Fruit fly (Drosophila melanogaster) whole organism, adult: ENCODE results near the gene brk.

ENCODE experiments used
- CG11617 ChIP-seq: fragments of 200-800 bp; sonication (Bioruptor generic); optimal IDR thresholded peaks from 2 replicates; lab custom pipeline; 2017; ENCODE audit warnings: mild to moderate bottlenecking, missing biosample characterization, missing genetic modification reagents, missing genetic modification characterization
- CG12768 ChIP-seq: fragments of 200-800 bp; sonication (Bioruptor generic); optimal IDR thresholded peaks from 2 replicates; lab custom pipeline; 2017; ENCODE audit warnings: missing biosample characterization, missing genetic modification characterization, mild to moderate bottlenecking, moderate library complexity, missing genetic modification reagents
- CG14711 ChIP-seq: fragments of 200-800 bp; sonication (Bioruptor generic); optimal IDR thresholded peaks from 2 replicates; lab custom pipeline; 2018; ENCODE audit warnings: missing biosample characterization, mild to moderate bottlenecking, missing genetic modification characterization, moderate library complexity
- CG1620 ChIP-seq: fragments of 200-800 bp; sonication (Bioruptor generic); optimal IDR thresholded peaks from 2 replicates; lab custom pipeline; 2016; ENCODE audit warnings: missing biosample characterization, missing genetic modification characterization
- CG33017 ChIP-seq: fragments of 200-800 bp; sonication (Bioruptor generic); optimal IDR thresholded peaks from 2 replicates; lab custom pipeline; 2018; ENCODE audit warnings: missing biosample characterization, mild to moderate bottlenecking, missing genetic modification characterization, moderate library complexity
- CG5204 ChIP-seq: fragments of 200-800 bp; sonication (Bioruptor generic); optimal IDR thresholded peaks from 2 replicates; lab custom pipeline; 2016; ENCODE audit warnings: missing biosample characterization, missing genetic modification characterization
- CG7045 ChIP-seq: fragments of 200-800 bp; sonication (Bioruptor generic); optimal IDR thresholded peaks from 2 replicates; lab custom pipeline; 2017; ENCODE audit warnings: missing biosample characterization, mild to moderate bottlenecking, missing genetic modification characterization
- CG7101 ChIP-seq: fragments of 200-800 bp; sonication (Bioruptor generic); optimal IDR thresholded peaks from 2 replicates; lab custom pipeline; 2018; ENCODE audit warnings: missing biosample characterization, mild to moderate bottlenecking, missing genetic modification characterization, moderate library complexity
- Clk ChIP-seq: fragments of 200-800 bp; sonication (Bioruptor generic); optimal IDR thresholded peaks from 2 replicates; lab custom pipeline; 2017; ENCODE audit warnings: missing biosample characterization, missing genetic modification characterization
- Crg-1 ChIP-seq: fragments of 200-800 bp; sonication (Bioruptor generic); optimal IDR thresholded peaks from 2 replicates; lab custom pipeline; 2016; ENCODE audit warnings: missing biosample characterization, missing genetic modification characterization
- Hr96 ChIP-seq: fragments of 200-800 bp; sonication (Bioruptor generic); optimal IDR thresholded peaks from 2 replicates; lab custom pipeline; 2016; ENCODE audit warnings: missing biosample characterization, missing genetic modification characterization
- Mnt ChIP-seq: fragments of 200-800 bp; sonication (Bioruptor generic); optimal IDR thresholded peaks from 2 replicates; lab custom pipeline; 2016; ENCODE audit warnings: missing biosample characterization, mild to moderate bottlenecking, missing genetic modification characterization
- bab1 ChIP-seq: fragments of 200-800 bp; sonication (Bioruptor generic); optimal IDR thresholded peaks from 3 replicates; lab custom pipeline; 2019; ENCODE audit warnings: missing biosample characterization, mild to moderate bottlenecking, missing genetic modification characterization, moderate library complexity
- cic ChIP-seq: fragments of 200-800 bp; sonication (Bioruptor generic); optimal IDR thresholded peaks from 2 replicates; lab custom pipeline; 2017; ENCODE audit warnings: missing biosample characterization, mild to moderate bottlenecking, missing genetic modification characterization, moderate library complexity
- cnc ChIP-seq, 2 experiments: fragments of >200 bp; optimal IDR thresholded peaks; 2 replicates each; lab custom pipeline; 2017
- kay ChIP-seq: fragments of 200-800 bp; sonication (Bioruptor generic); peaks from one replicate; lab custom pipeline; 2016; ENCODE audit warnings: missing biosample characterization, missing genetic modification characterization, borderline replicate concordance
- ovo ChIP-seq: fragments of 200-800 bp; sonication (Bioruptor generic); optimal IDR thresholded peaks from 2 replicates; lab custom pipeline; 2016; ENCODE audit warnings: missing biosample characterization, missing genetic modification characterization
- pad ChIP-seq: fragments of 200-800 bp; sonication (Bioruptor generic); optimal IDR thresholded peaks from 3 replicates; lab custom pipeline; 2017; ENCODE audit warnings: missing biosample characterization, missing genetic modification characterization, mild to moderate bottlenecking, moderate library complexity, missing genetic modification reagents
- tj ChIP-seq: fragments of 200-800 bp; sonication (Bioruptor generic); optimal IDR thresholded peaks from 3 replicates; lab custom pipeline; 2017; ENCODE audit warnings: missing biosample characterization, mild to moderate bottlenecking, missing genetic modification characterization, moderate library complexity
- toe ChIP-seq: fragments of 200-800 bp; sonication (Bioruptor generic); optimal IDR thresholded peaks from 2 replicates; lab custom pipeline; 2016; ENCODE audit warnings: missing biosample characterization, missing genetic modification characterization

The brk gene

DNA sequence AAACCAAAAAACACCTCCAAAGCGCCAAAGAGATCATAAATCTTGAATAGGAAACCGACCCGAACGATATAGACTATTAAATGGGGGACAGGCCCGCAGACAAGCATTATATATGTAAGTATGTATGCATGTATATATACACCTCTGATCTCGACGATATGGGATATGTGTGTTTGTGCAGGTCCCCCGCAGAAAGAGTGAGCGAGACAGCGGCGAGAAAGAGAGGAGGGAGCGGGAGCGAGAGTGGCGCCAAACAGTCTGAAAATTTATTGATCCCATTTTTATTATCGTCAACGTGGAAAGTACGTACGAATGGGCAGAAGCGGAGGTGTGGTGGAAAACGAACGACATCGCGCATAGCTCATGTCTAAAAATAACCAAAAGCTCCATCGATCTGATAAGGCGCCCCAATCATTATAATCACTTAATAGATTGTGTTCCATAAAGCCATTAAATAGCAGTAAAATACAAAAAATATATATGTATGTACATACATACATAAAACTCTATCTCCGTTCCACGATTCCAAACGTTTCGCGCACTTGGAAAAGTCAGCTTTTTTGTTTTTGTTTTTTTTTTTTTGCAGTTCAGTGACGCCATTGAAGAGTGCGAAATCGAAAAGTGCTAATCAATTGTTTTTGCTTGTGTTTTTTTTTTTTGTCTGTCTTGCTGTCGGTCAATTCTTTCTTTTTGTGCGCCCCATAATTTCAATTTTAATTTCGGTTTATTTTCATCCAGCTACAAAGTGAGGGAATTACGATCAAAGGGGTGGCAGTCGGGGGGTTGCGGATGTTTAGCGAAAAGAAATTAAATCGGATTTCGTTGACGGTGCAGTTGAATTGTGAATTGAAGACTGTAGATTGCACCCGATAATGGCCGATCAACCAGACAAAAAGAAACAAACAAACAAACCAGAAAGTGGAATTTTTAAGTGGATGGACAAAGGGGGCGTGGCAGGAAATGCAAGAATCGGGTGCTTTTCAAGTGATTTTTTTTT, 9.8 kb downstream of the brk start:
- TF ChIP-seq tj (GFP tag; lab: Kevin White, UChicago) (peak; percentile 91), Clk (GFP tag; lab: Kevin White, UChicago) (no peak), CG1620 (GFP tag; lab: Kevin White, UChicago) (no peak), kay (GFP tag; lab: Kevin White, UChicago) (peak; percentile 59), CG33017 (tag; lab: Kevin White, UChicago) (no peak), Mnt (GFP tag; lab: Kevin White, UChicago) (no peak), Hr96 (GFP tag; lab: Kevin White, UChicago) (no peak), ovo (GFP tag; lab: Kevin White, UChicago) (no peak), CG7045 (GFP tag; lab: Kevin White, UChicago) (no peak), toe (GFP tag; lab: Kevin White, UChicago) (no peak), bab1 (GFP tag; lab: Kevin White, UChicago) (no peak)

DNA sequence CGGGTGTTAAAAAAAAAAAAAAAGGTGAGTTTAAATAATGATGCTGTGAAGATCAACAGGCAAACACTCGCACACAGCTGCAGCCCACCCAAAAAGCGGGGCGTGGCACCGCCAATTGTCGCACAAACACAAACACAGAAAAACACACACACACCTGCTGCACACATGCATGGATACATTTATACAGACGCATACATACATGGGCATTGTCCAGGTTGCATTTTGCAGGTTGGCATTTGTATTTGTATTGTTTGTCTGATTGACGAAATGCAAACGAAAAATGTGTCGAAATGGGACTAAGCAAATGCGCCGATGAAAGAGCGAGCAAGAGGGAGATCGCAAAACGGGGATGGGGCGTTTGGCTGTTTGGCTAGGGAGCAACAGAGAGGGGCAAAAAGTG, 10.7 kb downstream of the brk start:
- TF ChIP-seq cic (GFP tag; lab: Kevin White, UChicago): no peak
- TF ChIP-seq tj (GFP tag; lab: Kevin White, UChicago): peak; percentile 37

DNA sequence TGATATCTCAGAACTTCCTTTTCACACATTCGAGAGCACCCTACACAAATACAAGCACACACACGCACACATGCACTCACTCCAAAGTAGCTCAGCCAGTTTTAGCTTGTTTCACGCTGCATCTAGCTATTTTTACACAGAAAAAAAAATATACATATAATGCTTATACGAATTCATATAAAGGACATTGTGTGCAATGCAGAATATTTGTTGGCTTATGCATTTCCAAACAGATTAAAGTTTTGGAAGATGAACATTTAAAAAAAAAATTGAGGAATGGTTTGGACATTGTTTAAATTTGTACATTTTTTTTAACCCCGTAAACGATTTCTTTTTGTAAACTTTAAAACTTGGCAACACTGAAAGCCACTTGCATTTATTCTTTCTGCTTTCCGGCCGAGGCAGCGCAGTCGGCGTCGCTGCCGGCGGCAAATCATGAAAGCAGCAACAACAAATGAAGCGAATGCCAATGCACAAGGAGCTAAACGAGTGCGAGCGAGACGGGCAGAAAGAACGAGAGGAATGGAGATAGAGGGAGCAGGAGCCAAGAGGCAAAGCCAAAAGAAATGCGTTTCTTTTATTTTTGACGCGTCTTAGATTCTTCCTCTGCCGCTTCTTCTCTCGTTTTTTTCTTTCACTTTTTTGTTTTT, 11.4 kb downstream of the brk start:
- no peak for TF ChIP-seq Mnt (GFP tag; lab: Kevin White, UChicago)
- no peak for TF ChIP-seq CG1620 (GFP tag; lab: Kevin White, UChicago)
- no peak for TF ChIP-seq cnc (optimal IDR thresholded peaks at IDR 0.05; lab: Kevin White, UChicago)
- no peak for TF ChIP-seq tj (GFP tag; lab: Kevin White, UChicago)
- no peak for TF ChIP-seq Clk (GFP tag; lab: Kevin White, UChicago)
- no peak for TF ChIP-seq cic (GFP tag; lab: Kevin White, UChicago)
- TF ChIP-seq Hr96 (GFP tag; lab: Kevin White, UChicago): no peak
- TF ChIP-seq bab1 (GFP tag; lab: Kevin White, UChicago): peak; percentile 21
- TF ChIP-seq CG11617 (GFP tag; lab: Kevin White, UChicago): no peak
- TF ChIP-seq CG7101 (tag; lab: Kevin White, UChicago): peak; percentile 49
- TF ChIP-seq pad (GFP tag; lab: Kevin White, UChicago): no peak
- no peak for TF ChIP-seq kay (GFP tag; lab: Kevin White, UChicago)
- peak; percentile 59 for TF ChIP-seq CG14711 (tag; lab: Kevin White, UChicago)
- TF ChIP-seq CG7045 (GFP tag; lab: Kevin White, UChicago): no peak
- no peak for TF ChIP-seq CG12768 (GFP tag; lab: Kevin White, UChicago)
- no peak for TF ChIP-seq toe (GFP tag; lab: Kevin White, UChicago)
- no peak for TF ChIP-seq CG5204 (GFP tag; lab: Kevin White, UChicago)
- TF ChIP-seq Crg-1: no peak

DNA sequence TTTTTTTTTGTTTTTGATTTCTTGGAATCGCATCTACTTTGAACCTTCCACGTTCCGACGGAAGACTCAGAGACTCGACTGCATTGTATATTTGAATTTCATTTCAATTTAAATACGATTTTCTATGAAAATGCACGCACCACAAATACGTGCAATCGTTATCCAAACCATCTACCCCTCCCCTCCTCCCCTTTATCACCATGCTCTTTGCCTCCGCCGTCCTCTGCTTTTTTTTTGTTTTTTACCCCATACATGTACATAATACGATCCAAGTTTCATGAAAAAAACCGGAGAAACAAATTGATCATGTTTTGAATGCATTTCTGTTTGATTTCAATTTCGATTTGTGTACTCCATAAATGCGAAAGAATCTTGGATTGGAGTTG, 12.0 kb downstream of the brk start:
- TF ChIP-seq bab1 (GFP tag; lab: Kevin White, UChicago): no peak
- TF ChIP-seq tj (GFP tag; lab: Kevin White, UChicago): no peak
- no peak for TF ChIP-seq Clk (GFP tag; lab: Kevin White, UChicago)
- TF ChIP-seq Crg-1: no peak
- TF ChIP-seq CG12768 (GFP tag; lab: Kevin White, UChicago): no peak
- no peak for TF ChIP-seq Mnt (GFP tag; lab: Kevin White, UChicago)
- no peak for TF ChIP-seq ovo (GFP tag; lab: Kevin White, UChicago)
- no peak for TF ChIP-seq CG7045 (GFP tag; lab: Kevin White, UChicago)
- TF ChIP-seq CG1620 (GFP tag; lab: Kevin White, UChicago): no peak
- TF ChIP-seq cnc (optimal IDR thresholded peaks at IDR 0.05; lab: Kevin White, UChicago): no peak
- no peak for TF ChIP-seq CG5204 (GFP tag; lab: Kevin White, UChicago)
- TF ChIP-seq CG14711 (tag; lab: Kevin White, UChicago): no peak
- TF ChIP-seq CG11617 (GFP tag; lab: Kevin White, UChicago): no peak
- TF ChIP-seq CG7101 (tag; lab: Kevin White, UChicago): no peak

DNA sequence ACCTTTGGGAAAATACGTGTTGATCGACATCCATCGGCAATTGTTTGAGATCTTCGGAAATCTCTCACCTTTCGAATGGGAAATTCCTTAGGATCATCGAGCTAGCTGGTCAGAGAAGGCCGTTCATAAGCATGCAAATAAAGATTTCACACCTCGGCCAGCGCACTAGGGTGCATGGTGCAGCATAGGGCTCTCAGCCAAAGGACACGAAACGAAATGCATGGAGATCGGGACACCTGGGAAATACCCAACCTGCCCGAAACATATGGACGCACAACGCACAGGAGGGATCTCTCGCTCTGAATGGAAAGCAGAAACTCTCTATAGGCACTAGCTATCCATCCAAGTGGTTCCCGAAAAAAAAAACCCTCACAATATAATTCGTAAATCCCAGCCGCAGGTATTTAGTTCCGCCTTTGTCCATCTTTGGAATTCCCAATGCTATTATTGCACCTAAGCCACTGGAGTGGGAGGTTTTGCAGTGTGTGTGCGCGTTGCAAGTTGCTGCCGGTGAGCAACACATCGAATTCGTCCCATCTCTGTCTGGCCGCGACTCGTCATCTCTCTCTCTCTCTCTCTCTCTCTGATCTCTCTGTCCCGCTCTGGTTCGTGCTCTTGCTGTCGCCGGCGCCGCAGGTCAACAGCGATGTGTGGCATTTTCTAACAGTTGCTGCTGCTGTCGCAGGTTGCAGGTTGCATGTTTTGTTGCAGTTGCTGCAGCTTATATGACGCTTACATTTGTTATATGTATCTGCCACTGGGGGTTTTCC, 12.9 kb downstream of the brk start:
- TF ChIP-seq CG33017 (tag; lab: Kevin White, UChicago) (no peak), Mnt (GFP tag; lab: Kevin White, UChicago) (no peak), tj (GFP tag; lab: Kevin White, UChicago) (no peak), Hr96 (GFP tag; lab: Kevin White, UChicago) (no peak), CG14711 (tag; lab: Kevin White, UChicago) (no peak), CG5204 (GFP tag; lab: Kevin White, UChicago) (no peak), toe (GFP tag; lab: Kevin White, UChicago) (no peak), CG7101 (tag; lab: Kevin White, UChicago) (no peak), CG12768 (GFP tag; lab: Kevin White, UChicago) (no peak), CG7045 (GFP tag; lab: Kevin White, UChicago) (no peak), cic (GFP tag; lab: Kevin White, UChicago) (no peak)
